Fruit fly (Drosophila melanogaster) whole organism, wandering third instar larva: ENCODE data around the gene CG7650.

Experiments used
- GATAd ChIP-seq: sonication (Bioruptor generic); optimal IDR thresholded peaks from 2 replicates; lab custom pipeline; 2016; ENCODE audit warnings: missing biosample characterization, missing genetic modification characterization
- OdsH ChIP-seq: fragments of 200-800 bp; sonication (Bioruptor generic); optimal IDR thresholded peaks from 2 replicates; lab custom pipeline; 2016; ENCODE audit warnings: missing biosample characterization, mild to moderate bottlenecking, missing genetic modification characterization
- lola ChIP-seq: fragments of >200 bp; optimal IDR thresholded peaks from 2 replicates; lab custom pipeline; 2017; ENCODE audit warnings: missing biosample characterization, missing genetic modification characterization
- psq ChIP-seq: fragments of 200-800 bp; sonication (Bioruptor generic); optimal IDR thresholded peaks from 3 replicates; lab custom pipeline; 2017; ENCODE audit warnings: missing biosample characterization, mild to moderate bottlenecking, missing genetic modification characterization, moderate library complexity

DNA sequence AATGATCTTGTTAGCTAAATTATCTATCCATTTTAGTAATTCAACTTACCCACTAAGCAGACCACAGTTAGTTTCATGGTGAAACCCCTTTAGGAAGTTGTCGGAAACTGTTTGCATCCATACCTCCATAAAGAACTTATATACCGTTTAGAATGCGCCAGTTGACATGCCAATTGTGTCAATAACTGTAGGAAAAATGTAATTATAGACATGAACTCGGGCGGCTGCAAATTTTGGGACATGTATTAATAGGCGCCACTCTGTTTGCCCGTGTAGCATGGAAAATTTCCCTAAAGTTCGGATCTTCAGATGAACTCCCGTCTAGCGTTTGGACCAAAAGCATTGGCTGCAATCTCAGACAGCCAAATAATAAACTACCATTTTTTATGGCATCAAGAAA lies 45.7 kb upstream of the CG7650 start, which contains the start of gene Eig71Ee:
- TF ChIP-seq GATAd (GFP tag; lab: Kevin White, UChicago) (no peak), OdsH (no peak), lola (no peak), psq (GFP tag; lab: Kevin White, UChicago) (no peak)
